Fruit fly (Drosophila melanogaster) whole organism, prepupa: ENCODE measurements around the gene CG32071.
A peak's percentile ranks its signal among the peaks of the same experiment; 100 is the strongest.

Experiments
- Blimp-1 ChIP-seq: fragments of 200-800 bp; sonication (Bioruptor generic); optimal IDR thresholded peaks from 3 replicates; lab custom pipeline; 2017; ENCODE audit warnings: missing biosample characterization, missing genetic modification characterization, mild to moderate bottlenecking, moderate library complexity, missing genetic modification reagents
- CG10631 ChIP-seq: fragments of 200-800 bp; sonication (Bioruptor generic); optimal IDR thresholded peaks from 2 replicates; lab custom pipeline; 2016; ENCODE audit warnings: missing biosample characterization, missing genetic modification characterization
- CG10669 ChIP-seq: fragments of 200-800 bp; sonication (Bioruptor generic); optimal IDR thresholded peaks from 3 replicates; lab custom pipeline; 2018; ENCODE audit warnings: missing biosample characterization, mild to moderate bottlenecking, missing genetic modification characterization, moderate library complexity
- CG11294 ChIP-seq: fragments of 200-800 bp; sonication (Bioruptor generic); IDR thresholded peaks from 2 replicates; pipeline ENCODE4 v1.3.6; 2022; ENCODE audit warnings: missing biosample characterization, missing genetic modification characterization
- CG11762 ChIP-seq: fragments of 200-800 bp; sonication (Bioruptor generic); optimal IDR thresholded peaks from 3 replicates; lab custom pipeline; 2016; ENCODE audit warnings: missing biosample characterization, missing genetic modification characterization; ENCODE audit not compliant: insufficient read depth
- CG11902 ChIP-seq: fragments of 200-800 bp; sonication (Bioruptor generic); optimal IDR thresholded peaks from 3 replicates; lab custom pipeline; 2016; ENCODE audit warnings: missing biosample characterization, missing genetic modification characterization
- CG15336 ChIP-seq: fragments of 200-800 bp; sonication (Bioruptor generic); IDR thresholded peaks from 2 replicates; pipeline ENCODE4 v1.3.6; 2022; ENCODE audit warnings: missing biosample characterization, missing genetic modification characterization
- CG16779 ChIP-seq: fragments of 200-800 bp; sonication (Bioruptor generic); optimal IDR thresholded peaks from 3 replicates; lab custom pipeline; 2017; ENCODE audit warnings: missing biosample characterization, mild to moderate bottlenecking, missing genetic modification characterization
- CG3032 ChIP-seq: fragments of 200-800 bp; optimal IDR thresholded peaks from 2 replicates; lab custom pipeline; 2019; ENCODE audit warnings: missing biosample characterization, mild to moderate bottlenecking, missing genetic modification characterization, moderate library complexity
- CG34406 ChIP-seq: fragments of 200-800 bp; sonication (Bioruptor generic); optimal IDR thresholded peaks from 3 replicates; lab custom pipeline; 2016; ENCODE audit warnings: missing biosample characterization, missing genetic modification characterization
- CG6163 ChIP-seq: fragments of 200-800 bp; sonication (Bioruptor generic); IDR thresholded peaks from 3 replicates; pipeline ENCODE4 v1.3.6; 2022; ENCODE audit warnings: missing biosample characterization, missing genetic modification characterization
- CG6792 ChIP-seq: fragments of 200-800 bp; sonication (Bioruptor generic); optimal IDR thresholded peaks from 3 replicates; lab custom pipeline; 2016; ENCODE audit warnings: missing biosample characterization, missing genetic modification characterization
- CG6808 ChIP-seq: fragments of 200-800 bp; sonication (Bioruptor generic); optimal IDR thresholded peaks from 3 replicates; lab custom pipeline; 2017; ENCODE audit warnings: missing biosample characterization, missing genetic modification characterization, mild to moderate bottlenecking, moderate library complexity, missing genetic modification reagents
- CG6854 ChIP-seq: fragments of 200-800 bp; sonication (Bioruptor generic); optimal IDR thresholded peaks from 2 replicates; lab custom pipeline; 2017; ENCODE audit warnings: missing biosample characterization, mild to moderate bottlenecking, missing genetic modification characterization
- CG7368 ChIP-seq: fragments of 200-800 bp; sonication (Bioruptor generic); optimal IDR thresholded peaks from 3 replicates; lab custom pipeline; 2016; ENCODE audit warnings: missing biosample characterization, missing genetic modification characterization
- CG8119 ChIP-seq: fragments of 200-800 bp; sonication (Bioruptor generic); IDR thresholded peaks from 3 replicates; pipeline ENCODE4 v1.3.6; 2022; ENCODE audit warnings: missing biosample characterization, missing genetic modification characterization
- CG8319 ChIP-seq: fragments of 200-800 bp; sonication (Bioruptor generic); optimal IDR thresholded peaks from 3 replicates; lab custom pipeline; 2016; ENCODE audit warnings: missing biosample characterization, missing genetic modification characterization
- CG8632 ChIP-seq: fragments of 200-800 bp; sonication (Bioruptor generic); optimal IDR thresholded peaks from 3 replicates; lab custom pipeline; 2016; ENCODE audit warnings: missing biosample characterization, missing genetic modification characterization
- CG9139 ChIP-seq: fragments of 200-800 bp; sonication (Bioruptor generic); optimal IDR thresholded peaks from 3 replicates; lab custom pipeline; 2017; ENCODE audit warnings: missing biosample characterization, mild to moderate bottlenecking, missing genetic modification characterization
- Eip75B ChIP-seq: fragments of 200-800 bp; sonication (Bioruptor generic); optimal IDR thresholded peaks from 3 replicates; lab custom pipeline; 2016; ENCODE audit warnings: missing biosample characterization, missing genetic modification characterization
- Ets21C ChIP-seq: fragments of 200-800 bp; sonication (Bioruptor generic); optimal IDR thresholded peaks from 3 replicates; lab custom pipeline; 2016; ENCODE audit warnings: missing biosample characterization, missing genetic modification characterization
- Ets96B ChIP-seq: fragments of 200-800 bp; optimal IDR thresholded peaks from 2 replicates; lab custom pipeline; 2019; ENCODE audit warnings: missing biosample characterization, mild to moderate bottlenecking, missing genetic modification characterization, moderate library complexity
- Gug ChIP-seq: fragments of 200-800 bp; sonication (Bioruptor generic); IDR thresholded peaks from 2 replicates; pipeline ENCODE4 v1.3.6; 2022; ENCODE audit warnings: missing biosample characterization, missing genetic modification characterization
- Hr39 ChIP-seq: fragments of 200-800 bp; sonication (Bioruptor generic); optimal IDR thresholded peaks from 2 replicates; lab custom pipeline; 2016; ENCODE audit warnings: missing biosample characterization, missing genetic modification characterization
- Hr4 ChIP-seq: fragments of 200-800 bp; sonication (Bioruptor generic); optimal IDR thresholded peaks from 3 replicates; lab custom pipeline; 2016; ENCODE audit warnings: missing biosample characterization, missing genetic modification characterization
- Lpt ChIP-seq: fragments of 200-800 bp; sonication (Bioruptor generic); optimal IDR thresholded peaks from 3 replicates; lab custom pipeline; 2016; ENCODE audit warnings: missing biosample characterization, missing genetic modification characterization
- OdsH ChIP-seq: fragments of 200-800 bp; sonication (Bioruptor generic); optimal IDR thresholded peaks from 3 replicates; lab custom pipeline; 2016; ENCODE audit warnings: missing biosample characterization, missing genetic modification characterization
- Sox102F ChIP-seq: fragments of 200-800 bp; sonication (Bioruptor generic); optimal IDR thresholded peaks from 2 replicates; lab custom pipeline; 2016; ENCODE audit warnings: missing biosample characterization, mild to moderate bottlenecking, missing genetic modification characterization
- Sox14 ChIP-seq: fragments of 200-800 bp; sonication (Bioruptor generic); optimal IDR thresholded peaks from 3 replicates; lab custom pipeline; 2016; ENCODE audit warnings: missing biosample characterization, missing genetic modification characterization
- Sox15 ChIP-seq: fragments of 200-800 bp; sonication (Bioruptor generic); optimal IDR thresholded peaks from 3 replicates; lab custom pipeline; 2016; ENCODE audit warnings: missing biosample characterization, missing genetic modification characterization
- acj6 ChIP-seq: fragments of 200-800 bp; sonication (Bioruptor generic); optimal IDR thresholded peaks from 3 replicates; lab custom pipeline; 2016; ENCODE audit warnings: missing biosample characterization, missing genetic modification characterization
- dac ChIP-seq: fragments of 200-800 bp; sonication (Bioruptor generic); optimal IDR thresholded peaks from 2 replicates; lab custom pipeline; 2017; ENCODE audit warnings: missing biosample characterization, mild to moderate bottlenecking, missing genetic modification characterization
- dsx ChIP-seq: fragments of 200-800 bp; optimal IDR thresholded peaks from 3 replicates; lab custom pipeline; 2019; ENCODE audit warnings: missing biosample characterization, mild to moderate bottlenecking, missing genetic modification characterization, moderate library complexity; ENCODE audit not compliant: poor library complexity, severe bottlenecking
- eg ChIP-seq: fragments of 200-800 bp; sonication (Bioruptor generic); IDR thresholded peaks from 3 replicates; pipeline ENCODE4 v1.3.6; 2022; ENCODE audit warnings: missing biosample characterization, missing genetic modification characterization
- fd59A ChIP-seq: fragments of 200-800 bp; sonication (Bioruptor generic); optimal IDR thresholded peaks from 2 replicates; lab custom pipeline; 2017; ENCODE audit warnings: missing biosample characterization, mild to moderate bottlenecking, missing genetic modification characterization, missing genetic modification reagents
- fkh ChIP-seq: fragments of 200-800 bp; sonication (Bioruptor generic); optimal IDR thresholded peaks from 3 replicates; lab custom pipeline; 2017; ENCODE audit warnings: missing biosample characterization, mild to moderate bottlenecking, missing genetic modification characterization, moderate library complexity
- net ChIP-seq: fragments of 200-800 bp; sonication (Bioruptor generic); optimal IDR thresholded peaks from 3 replicates; lab custom pipeline; 2016; ENCODE audit warnings: missing biosample characterization, missing genetic modification characterization
- pdm3 ChIP-seq: fragments of 200-800 bp; sonication (Bioruptor generic); optimal IDR thresholded peaks from 3 replicates; lab custom pipeline; 2016; ENCODE audit warnings: missing biosample characterization, missing genetic modification characterization
- spab ChIP-seq: fragments of 200-800 bp; sonication (Bioruptor generic); optimal IDR thresholded peaks from 2 replicates; lab custom pipeline; 2017; ENCODE audit warnings: missing biosample characterization, mild to moderate bottlenecking, missing genetic modification characterization, missing genetic modification reagents
- ss ChIP-seq, 2 experiments: fragments of 200-800 bp; sonication (Bioruptor generic); optimal IDR thresholded peaks; 2 replicates in 1 of 2; 3 replicates in 1 of 2; lab custom pipeline; 2017 to 2018; ENCODE audit warnings: mild to moderate bottlenecking in 2 of 2, missing biosample characterization in 2 of 2, missing genetic modification characterization in 2 of 2, moderate library complexity in 1 of 2
- svp ChIP-seq: fragments of 200-800 bp; sonication (Bioruptor generic); peaks from one replicate; lab custom pipeline; 2016; ENCODE audit warnings: missing biosample characterization, missing genetic modification characterization
- topi ChIP-seq: fragments of 200-800 bp; sonication (Bioruptor generic); optimal IDR thresholded peaks from 3 replicates; lab custom pipeline; 2016; ENCODE audit warnings: missing biosample characterization, missing genetic modification characterization
- vri ChIP-seq: fragments of 200-800 bp; sonication (Bioruptor generic); optimal IDR thresholded peaks from 3 replicates; lab custom pipeline; 2016; ENCODE audit warnings: missing biosample characterization, mild to moderate bottlenecking, missing genetic modification characterization

Gene CG32071

dm6 chr3L:11093046-11093520 is 10.6 kb downstream of the CG32071 start, which contains the start of gene JIL-1 (continued):
- peak; percentile 1 for TF ChIP-seq CG6792 (GFP tag; lab: Kevin White, UChicago)
- peak; percentile 49 for TF ChIP-seq OdsH (GFP tag; lab: Kevin White, UChicago)
- TF ChIP-seq CG6854 (GFP tag; lab: Kevin White, UChicago): no peak
- TF ChIP-seq CG11902 (GFP tag; lab: Kevin White, UChicago): peak; percentile 32
- TF ChIP-seq ss (GFP tag; optimal IDR thresholded peaks at IDR 0.05; lab: Kevin White, UChicago): peak in 1 of 2 experiments; percentile 26
- TF ChIP-seq Ets96B (tag; lab: Kevin White, UChicago): peak; percentile 1
- peak; percentile 2 for TF ChIP-seq CG34406 (GFP tag; lab: Kevin White, UChicago)
- peak; percentile 48 for TF ChIP-seq Hr39 (GFP tag; lab: Kevin White, UChicago)

- no peak for TF ChIP-seq pdm3 (GFP tag; lab: Kevin White, UChicago)
- TF ChIP-seq vri (GFP tag; lab: Kevin White, UChicago): peak; percentile 28
These were observed 11.1 kb downstream of the CG32071 start for dm6 chr3L:11092610-11092961.

dm6 chr3L:11091943-11092609 is 11.6 kb downstream of the CG32071 start:
- TF ChIP-seq OdsH (GFP tag; lab: Kevin White, UChicago) (peak; percentile 67), Lpt (peak; percentile 9), acj6 (peak; percentile 57), Ets96B (tag; lab: Kevin White, UChicago) (no peak), dsx (GFP tag; lab: Kevin White, UChicago) (no peak), CG10669 (GFP tag; lab: Kevin White, UChicago) (peak; percentile 33), Hr4 (GFP tag; lab: Kevin White, UChicago) (peak; percentile 7), net (GFP tag; lab: Kevin White, UChicago) (peak; percentile 45), CG15336 (GFP tag; lab: Robert Waterston, UW) (0 out of 2 replicates have a peak, but pooled peaks have one; percentile 28), CG6163 (GFP tag; lab: Robert Waterston, UW) (peak; percentile 72), CG6854 (GFP tag; lab: Kevin White, UChicago) (peak; percentile 18), Ets21C (GFP tag; lab: Kevin White, UChicago) (peak; percentile 42), fd59A (no peak), spab (GFP tag; lab: Kevin White, UChicago) (peak; percentile 35), CG34406 (GFP tag; lab: Kevin White, UChicago) (peak; percentile 21), fkh (GFP tag; lab: Kevin White, UChicago) (peak; percentile 42), Hr39 (GFP tag; lab: Kevin White, UChicago) (peak; percentile 59), dac (no peak), CG11294 (GFP tag; lab: Robert Waterston, UW) (0 out of 2 replicates have a peak, but pooled peaks have one; percentile 9), ss (GFP tag; optimal IDR thresholded peaks at IDR 0.05; lab: Kevin White, UChicago) (peak; percentile 21 to 52), CG3032 (tag; lab: Kevin White, UChicago) (peak; percentile 41), pdm3 (GFP tag; lab: Kevin White, UChicago) (peak; percentile 66), CG6808 (peak; percentile 51), CG8119 (peak; percentile 39; the same call in 1 of the 3 replicates), CG8632 (GFP tag; lab: Kevin White, UChicago) (peak; percentile 53), Blimp-1 (peak; percentile 15), Sox14 (GFP tag; lab: Kevin White, UChicago) (peak; percentile 70), Sox15 (peak; percentile 14), Sox102F (GFP tag; lab: Kevin White, UChicago) (peak; percentile 56), Gug (GFP tag; lab: Robert Waterston, UW) (peak; percentile 23; the same call in 1 of the 2 replicates), Eip75B (GFP tag; lab: Kevin White, UChicago) (peak; percentile 58), CG9139 (GFP tag; lab: Kevin White, UChicago) (peak; percentile 48), CG11762 (GFP tag; lab: Kevin White, UChicago) (peak; percentile 21), eg (GFP tag; lab: Robert Waterston, UW) (peak; percentile 51; the same call in 1 of the 3 replicates), topi (GFP tag; lab: Kevin White, UChicago) (peak; percentile 76), CG16779 (tag; lab: Kevin White, UChicago) (peak; percentile 19), CG11902 (GFP tag; lab: Kevin White, UChicago) (peak; percentile 28), CG7368 (GFP tag; lab: Kevin White, UChicago) (peak; percentile 54), vri (GFP tag; lab: Kevin White, UChicago) (peak; percentile 95), svp (GFP tag; lab: Kevin White, UChicago) (peak; percentile 73), CG10631 (GFP tag; lab: Kevin White, UChicago) (peak; percentile 67), CG8319 (GFP tag; lab: Kevin White, UChicago) (peak; percentile 59)
